Fruit fly (Drosophila melanogaster): Measurements from ENCODE around the gene CG12521.

Gene CG12521

dm6 chr3L:11836575-11837077, 11.0 kb downstream of the CG12521 start, which contains the start of gene CG43064:
Gene CG43064, minus strand, starts transcription at chr3L:11836721.
- TF ChIP-seq Myc (optimal IDR thresholded peaks at IDR 0.05) (no peak), psq (optimal IDR thresholded peaks at IDR 0.05) (no peak), ttk (optimal IDR thresholded peaks at IDR 0.05) (no peak), insv (optimal IDR thresholded peaks at IDR 0.05) (no peak), h (optimal IDR thresholded peaks at IDR 0.05) (no peak), Sin3A (optimal IDR thresholded peaks at IDR 0.05) (no peak)

- TF ChIP-seq psq (optimal IDR thresholded peaks at IDR 0.05) = no peak
- no peak for TF ChIP-seq Myc (optimal IDR thresholded peaks at IDR 0.05)
- no peak for TF ChIP-seq ttk (optimal IDR thresholded peaks at IDR 0.05)
- no peak for TF ChIP-seq Sin3A (optimal IDR thresholded peaks at IDR 0.05)
- TF ChIP-seq h (optimal IDR thresholded peaks at IDR 0.05) = no peak
- no peak for TF ChIP-seq insv (optimal IDR thresholded peaks at IDR 0.05)
These were observed 14.3 kb downstream of the CG12521 start, which contains the start of gene CycA for dm6 chr3L:11833296-11833717. Gene CycA, minus strand, starts transcription at chr3L:11833578.

DNA sequence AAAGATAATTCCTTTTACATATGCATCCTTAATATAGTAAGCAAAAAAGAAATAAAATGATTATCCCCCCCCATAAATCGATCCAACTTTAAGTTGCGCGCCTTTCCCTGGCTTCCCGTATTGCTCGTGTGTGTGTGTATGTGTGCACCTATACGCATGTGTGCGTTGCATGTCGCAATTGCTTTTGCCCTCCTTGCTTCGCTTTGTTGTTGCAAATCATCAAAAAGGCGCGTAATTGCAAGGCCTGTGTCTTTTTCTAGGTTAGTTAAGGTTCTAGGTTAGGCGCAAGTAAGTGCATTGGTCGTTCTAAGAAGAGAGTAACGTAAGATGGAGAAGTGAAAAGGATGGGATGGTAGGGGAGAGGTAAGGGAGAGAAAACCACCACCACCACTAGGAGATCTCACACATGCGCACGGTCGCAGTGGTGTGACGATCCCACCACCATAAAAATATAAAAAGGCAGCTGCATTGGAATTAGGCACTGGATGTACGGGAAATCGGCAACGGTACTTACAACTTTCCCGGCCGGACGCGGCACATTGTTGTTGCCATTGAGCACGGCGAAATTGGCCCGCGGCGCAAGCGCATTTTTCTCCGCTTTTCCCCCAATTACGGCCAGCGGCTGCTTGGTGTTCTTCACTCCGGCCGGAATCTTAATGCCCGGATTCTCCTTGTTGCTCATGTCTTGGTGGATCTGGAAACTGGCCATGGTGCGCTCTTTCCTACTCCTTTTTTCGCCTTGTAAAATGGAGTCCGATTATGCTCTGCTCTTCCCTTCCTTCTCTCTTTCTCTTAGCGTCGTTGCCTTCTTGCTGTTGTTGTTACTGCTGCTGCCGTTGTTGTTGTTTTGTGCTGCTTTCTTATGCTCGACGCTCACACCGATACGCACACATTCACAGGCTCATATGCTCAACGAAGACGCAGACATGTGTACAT, 15.0 kb downstream of the CG12521 start:
- TF ChIP-seq Myc (optimal IDR thresholded peaks at IDR 0.05) (no peak), Sin3A (optimal IDR thresholded peaks at IDR 0.05) (no peak), insv (optimal IDR thresholded peaks at IDR 0.05) (no peak), psq (optimal IDR thresholded peaks at IDR 0.05) (no peak), ttk (optimal IDR thresholded peaks at IDR 0.05) (no peak), h (optimal IDR thresholded peaks at IDR 0.05) (no peak)

- TF ChIP-seq insv (optimal IDR thresholded peaks at IDR 0.05) = no peak
- no peak for TF ChIP-seq psq (optimal IDR thresholded peaks at IDR 0.05)
- no peak for TF ChIP-seq Sin3A (optimal IDR thresholded peaks at IDR 0.05)
- no peak for TF ChIP-seq h (optimal IDR thresholded peaks at IDR 0.05)
- TF ChIP-seq Myc (optimal IDR thresholded peaks at IDR 0.05) = no peak
- TF ChIP-seq ttk (optimal IDR thresholded peaks at IDR 0.05) = no peak
These were observed 16.4 kb downstream of the CG12521 start for dm6 chr3L:11831199-11831598.

DNA sequence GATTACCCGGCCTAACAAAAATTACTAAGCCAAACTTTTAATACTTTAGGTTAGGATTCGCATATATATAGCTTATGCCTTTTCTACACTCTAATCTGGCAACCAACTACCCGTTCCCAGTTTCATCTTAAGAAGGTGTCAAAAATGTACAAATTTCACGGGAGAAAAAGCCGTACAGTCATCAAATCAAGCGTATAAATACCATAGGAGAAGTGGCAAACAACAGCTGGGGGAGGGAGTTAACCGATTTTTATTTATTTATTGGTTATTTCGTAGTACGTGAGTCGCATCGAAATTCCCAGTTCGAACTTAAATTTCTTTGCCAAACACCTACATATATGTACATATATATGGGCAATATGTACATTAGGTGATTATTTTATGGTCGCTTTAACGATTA, 18.9 kb downstream of the CG12521 start, which contains the start of gene CG7264:
Gene CG7264, plus strand, starts transcription at position 301 of the 400 bp plus-strand sequence.
- no peak for TF ChIP-seq ttk (optimal IDR thresholded peaks at IDR 0.05)
- TF ChIP-seq h (optimal IDR thresholded peaks at IDR 0.05) = no peak
- TF ChIP-seq Myc (optimal IDR thresholded peaks at IDR 0.05) = no peak
- TF ChIP-seq Sin3A (optimal IDR thresholded peaks at IDR 0.05) = no peak
- TF ChIP-seq psq (optimal IDR thresholded peaks at IDR 0.05) = no peak
- TF ChIP-seq insv (optimal IDR thresholded peaks at IDR 0.05) = no peak

dm6 chr3L:11825560-11826153, 21.9 kb downstream of the CG12521 start, which contains the start of gene CG32095:
Gene CG32095, minus strand, starts transcription at chr3L:11825732.
- no peak for TF ChIP-seq insv (optimal IDR thresholded peaks at IDR 0.05)
- TF ChIP-seq Myc (optimal IDR thresholded peaks at IDR 0.05) = no peak
- no peak for TF ChIP-seq ttk (optimal IDR thresholded peaks at IDR 0.05)
- TF ChIP-seq Sin3A (optimal IDR thresholded peaks at IDR 0.05) = no peak
- no peak for TF ChIP-seq psq (optimal IDR thresholded peaks at IDR 0.05)
- TF ChIP-seq h (optimal IDR thresholded peaks at IDR 0.05) = no peak

- no peak for TF ChIP-seq ttk (optimal IDR thresholded peaks at IDR 0.05)
- TF ChIP-seq Myc (optimal IDR thresholded peaks at IDR 0.05) = no peak
- no peak for TF ChIP-seq insv (optimal IDR thresholded peaks at IDR 0.05)
- TF ChIP-seq psq (optimal IDR thresholded peaks at IDR 0.05) = no peak
- no peak for TF ChIP-seq h (optimal IDR thresholded peaks at IDR 0.05)
These were observed 24.9 kb downstream of the CG12521 start, which contains the start of gene RpL10Ab for dm6 chr3L:11822446-11823334. Gene RpL10Ab, plus strand, starts transcription at chr3L:11822851.

DNA sequence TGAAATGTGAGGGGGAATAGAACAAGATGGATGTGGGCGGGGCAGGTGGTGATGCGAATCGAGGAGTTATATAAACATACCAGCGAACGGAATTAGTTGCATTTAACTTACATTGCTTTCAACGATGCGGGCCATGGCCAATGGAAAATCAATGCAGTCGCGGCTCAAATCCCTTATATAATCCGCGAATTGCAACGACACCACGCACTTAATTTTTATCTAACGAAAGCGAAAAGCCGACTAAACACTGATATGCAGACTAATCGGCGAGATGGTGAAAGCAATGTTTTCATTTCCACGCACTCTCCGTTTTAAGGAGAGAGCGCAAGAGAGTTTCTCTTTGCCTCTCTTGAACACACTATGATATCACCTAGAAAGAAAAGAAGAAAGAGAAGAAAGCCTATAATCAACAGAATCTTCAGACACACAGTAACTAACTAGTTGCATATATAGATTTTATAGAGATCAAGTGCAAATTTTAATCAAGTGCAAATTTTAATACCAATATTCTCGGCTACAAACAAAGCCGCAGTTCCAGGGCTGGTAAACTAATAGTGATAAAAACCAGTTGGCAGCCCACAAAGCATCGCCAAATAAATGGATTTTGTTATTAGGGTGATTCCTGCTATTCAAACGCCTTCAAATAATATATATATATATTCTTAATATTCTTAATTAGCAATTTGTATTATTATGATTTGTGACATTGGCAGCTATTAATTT, 25.7 kb downstream of the CG12521 start, which contains the start of the genes CG11597 and CG5946:
Gene CG11597, minus strand, starts transcription at position 553 of the 723 bp plus-strand sequence.
Gene CG5946, minus strand, starts transcription at position 553 of the 723 bp plus-strand sequence.
- TF ChIP-seq psq (optimal IDR thresholded peaks at IDR 0.05) (no peak), insv (optimal IDR thresholded peaks at IDR 0.05) (no peak)

- no peak for TF ChIP-seq psq (optimal IDR thresholded peaks at IDR 0.05)
- no peak for TF ChIP-seq ttk (optimal IDR thresholded peaks at IDR 0.05)
- TF ChIP-seq insv (optimal IDR thresholded peaks at IDR 0.05) = no peak
- TF ChIP-seq Sin3A (optimal IDR thresholded peaks at IDR 0.05) = no peak
- no peak for TF ChIP-seq h (optimal IDR thresholded peaks at IDR 0.05)
- no peak for TF ChIP-seq Myc (optimal IDR thresholded peaks at IDR 0.05)
These were observed 27.8 kb downstream of the CG12521 start for dm6 chr3L:11819639-11820456.

DNA sequence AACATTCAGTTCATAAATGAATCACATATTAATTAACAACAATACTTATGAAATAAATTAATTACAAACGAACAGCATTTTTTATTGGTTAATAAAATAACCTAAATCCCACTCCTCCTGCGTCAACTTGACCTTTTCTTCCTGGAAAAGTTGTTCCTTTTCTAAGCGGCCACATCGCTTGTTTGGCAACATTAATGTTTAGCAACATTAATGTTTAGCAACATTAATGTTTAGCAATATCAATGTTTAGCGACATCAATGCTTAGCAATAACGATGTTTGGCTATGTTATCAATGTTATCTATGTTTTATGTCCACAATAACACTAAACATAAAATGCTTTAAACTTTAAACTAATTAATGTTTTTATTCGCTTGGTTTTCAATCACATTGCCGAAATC, 31.0 kb downstream of the CG12521 start:
- no peak for TF ChIP-seq insv (optimal IDR thresholded peaks at IDR 0.05)
- TF ChIP-seq Myc (optimal IDR thresholded peaks at IDR 0.05) = no peak
- TF ChIP-seq psq (optimal IDR thresholded peaks at IDR 0.05) = no peak
- no peak for TF ChIP-seq Sin3A (optimal IDR thresholded peaks at IDR 0.05)
- no peak for TF ChIP-seq h (optimal IDR thresholded peaks at IDR 0.05)
